Fruit fly (Drosophila melanogaster) whole organism, embryonic: ENCODE measurements around the gene shv.

Experiments
- Adf1 ChIP-seq: fragments of 200-800 bp; sonication (Bioruptor generic); IDR thresholded peaks from 2 replicates; pipeline ENCODE4 v1.3.6; 2022; ENCODE audit warnings: missing biosample characterization, missing genetic modification characterization
- Antp ChIP-seq: fragments of 200-800 bp; sonication (Bioruptor generic); optimal IDR thresholded peaks from 3 replicates; lab custom pipeline; 2016; ENCODE audit warnings: missing biosample characterization, missing genetic modification characterization
- B-H1 ChIP-seq: fragments of 200-800 bp; sonication (Bioruptor generic); IDR thresholded peaks from 3 replicates; pipeline ENCODE4 v1.3.6; 2022; ENCODE audit warnings: missing biosample characterization, missing genetic modification characterization
- CG1603 ChIP-seq: fragments of 200-800 bp; sonication (Bioruptor generic); optimal IDR thresholded peaks from 2 replicates; lab custom pipeline; 2019; ENCODE audit warnings: missing biosample characterization, mild to moderate bottlenecking, missing genetic modification characterization, moderate library complexity
- CG17568 ChIP-seq: fragments of 200-800 bp; sonication (Bioruptor generic); optimal IDR thresholded peaks from 2 replicates; lab custom pipeline; 2018; ENCODE audit warnings: missing biosample characterization, mild to moderate bottlenecking, missing genetic modification characterization, moderate library complexity
- CG18011 ChIP-seq: fragments of 200-800 bp; sonication (Bioruptor generic); optimal IDR thresholded peaks from 2 replicates; lab custom pipeline; 2017; ENCODE audit warnings: missing biosample characterization, missing genetic modification characterization, mild to moderate bottlenecking, moderate library complexity, missing genotype
- CG2120 ChIP-seq: fragments of 200-800 bp; sonication (Bioruptor generic); optimal IDR thresholded peaks from 3 replicates; lab custom pipeline; 2016; ENCODE audit warnings: missing biosample characterization, missing genetic modification characterization
- CG2678 ChIP-seq: fragments of 200-800 bp; sonication (Bioruptor generic); optimal IDR thresholded peaks from 3 replicates; lab custom pipeline; 2019; ENCODE audit warnings: missing biosample characterization, mild to moderate bottlenecking, missing genetic modification characterization, moderate library complexity
- CG30403 ChIP-seq: fragments of 200-800 bp; sonication (Bioruptor generic); optimal IDR thresholded peaks from 3 replicates; lab custom pipeline; 2016; ENCODE audit warnings: missing biosample characterization, missing genetic modification characterization
- CG31224 ChIP-seq: fragments of 200-800 bp; sonication (Bioruptor generic); IDR thresholded peaks from 2 replicates; pipeline ENCODE4 v1.3.6; 2022; ENCODE audit warnings: missing biosample characterization, missing genetic modification characterization
- CG33557 ChIP-seq: fragments of 200-800 bp; sonication (Bioruptor generic); optimal IDR thresholded peaks from 2 replicates; lab custom pipeline; 2019; ENCODE audit warnings: missing biosample characterization, mild to moderate bottlenecking, missing genetic modification characterization, moderate library complexity
- CG3847 ChIP-seq: fragments of 200-800 bp; sonication (Bioruptor generic); IDR thresholded peaks from 2 replicates; pipeline ENCODE4 v1.3.6; 2022; ENCODE audit warnings: missing biosample characterization, missing genetic modification characterization
- CG4617 ChIP-seq: fragments of 200-800 bp; sonication (Bioruptor generic); optimal IDR thresholded peaks from 3 replicates; lab custom pipeline; 2016; ENCODE audit warnings: missing biosample characterization, missing genetic modification characterization, borderline replicate concordance
- CG9215 ChIP-seq: fragments of 200-800 bp; sonication (Bioruptor generic); IDR thresholded peaks from 2 replicates; pipeline ENCODE4 v1.3.6; 2022; ENCODE audit warnings: missing biosample characterization, missing genetic modification characterization
- CG9817 ChIP-seq: fragments of 200-800 bp; sonication (Bioruptor generic); optimal IDR thresholded peaks from 2 replicates; lab custom pipeline; 2018; ENCODE audit warnings: missing biosample characterization, mild to moderate bottlenecking, missing genetic modification characterization, moderate library complexity
- CrebB ChIP-seq: fragments of 200-800 bp; sonication (Bioruptor generic); optimal IDR thresholded peaks from 3 replicates; lab custom pipeline; 2018; ENCODE audit warnings: missing biosample characterization, mild to moderate bottlenecking, missing genetic modification characterization
- Deaf1 ChIP-seq: fragments of 200-800 bp; optimal IDR thresholded peaks from 3 replicates; lab custom pipeline; 2019; ENCODE audit warnings: missing biosample characterization, mild to moderate bottlenecking, missing genetic modification characterization, moderate library complexity
- Elba2 ChIP-seq: fragments of 200-800 bp; sonication (Bioruptor generic); optimal IDR thresholded peaks from 3 replicates; lab custom pipeline; 2016; ENCODE audit warnings: missing biosample characterization, missing genetic modification characterization
- GATAe ChIP-seq: fragments of 200-800 bp; sonication (Bioruptor generic); conservative IDR thresholded peaks from 2 replicates; pipeline ENCODE4 v1.3.6; 2022; ENCODE audit warnings: missing biosample characterization, missing genetic modification characterization
- HLHmδ ChIP-seq: fragments of 200-800 bp; sonication (Bioruptor generic); optimal IDR thresholded peaks from 2 replicates; lab custom pipeline; 2018; ENCODE audit warnings: missing biosample characterization, mild to moderate bottlenecking, missing genetic modification characterization, moderate library complexity
- Hmr ChIP-seq: fragments of 200-800 bp; sonication (Bioruptor generic); optimal IDR thresholded peaks from 3 replicates; lab custom pipeline; 2017; ENCODE audit warnings: mild to moderate bottlenecking, missing biosample characterization, missing genetic modification reagents, missing genetic modification characterization
- NC2β ChIP-seq: fragments of 200-800 bp; sonication (Bioruptor generic); optimal IDR thresholded peaks from 2 replicates; lab custom pipeline; 2016; ENCODE audit warnings: missing biosample characterization, missing genetic modification characterization
- Nf-YB ChIP-seq: fragments of 200-800 bp; sonication (Bioruptor generic); optimal IDR thresholded peaks from 3 replicates; lab custom pipeline; 2019; ENCODE audit warnings: missing biosample characterization, mild to moderate bottlenecking, missing genetic modification characterization, moderate library complexity
- Nf-YC ChIP-seq: fragments of 200-800 bp; optimal IDR thresholded peaks from 3 replicates; lab custom pipeline; 2019; ENCODE audit warnings: missing biosample characterization, mild to moderate bottlenecking, missing genetic modification characterization, moderate library complexity
- Rx ChIP-seq: fragments of 200-800 bp; sonication (Bioruptor generic); IDR thresholded peaks from 2 replicates; pipeline ENCODE4 v1.3.6; 2022; ENCODE audit warnings: missing biosample characterization, missing genetic modification characterization
- ash1 ChIP-seq: fragments of 200-800 bp; sonication (Bioruptor generic); optimal IDR thresholded peaks from 2 replicates; lab custom pipeline; 2018; ENCODE audit warnings: missing biosample characterization, mild to moderate bottlenecking, missing genetic modification characterization
- bcd ChIP-seq: fragments of 200-800 bp; sonication (Bioruptor generic); optimal IDR thresholded peaks from 2 replicates; lab custom pipeline; 2017; ENCODE audit warnings: missing biosample characterization, mild to moderate bottlenecking, missing genetic modification characterization
- bsh ChIP-seq, 2 experiments: fragments of 200-800 bp; sonication (Bioruptor generic); optimal IDR thresholded peaks; 2 replicates each; lab custom pipeline; 2017 to 2018; ENCODE audit warnings: mild to moderate bottlenecking in 2 of 2, missing biosample characterization in 2 of 2, missing genetic modification characterization in 2 of 2, moderate library complexity in 1 of 2
- btn ChIP-seq: fragments of 200-800 bp; sonication (Bioruptor generic); optimal IDR thresholded peaks from 2 replicates; lab custom pipeline; 2016; ENCODE audit warnings: missing biosample characterization, missing genetic modification characterization
- chinmo ChIP-seq: fragments of 200-800 bp; sonication (Bioruptor generic); IDR thresholded peaks from 4 replicates; pipeline ENCODE4 v1.3.6; 2022; ENCODE audit warnings: missing biosample characterization, missing genetic modification characterization; ENCODE audit not compliant: partially characterized antibody
- chm ChIP-seq: fragments of 200-800 bp; sonication (Bioruptor generic); IDR thresholded peaks from 2 replicates; pipeline ENCODE4 v1.3.6; 2022; ENCODE audit warnings: missing biosample characterization, missing genetic modification characterization
- da ChIP-seq: fragments of 200-800 bp; sonication (Bioruptor generic); optimal IDR thresholded peaks from 2 replicates; lab custom pipeline; 2016; ENCODE audit warnings: missing biosample characterization, missing genetic modification characterization
- dm ChIP-seq: fragments of 200-800 bp; sonication (Bioruptor generic); optimal IDR thresholded peaks from 3 replicates; lab custom pipeline; 2016; ENCODE audit warnings: missing biosample characterization, missing genetic modification characterization
- emc ChIP-seq: fragments of 200-800 bp; sonication (Bioruptor generic); optimal IDR thresholded peaks from 2 replicates; lab custom pipeline; 2016; ENCODE audit warnings: missing biosample characterization, missing genetic modification characterization
- gcm ChIP-seq: fragments of 200-800 bp; sonication (Bioruptor generic); optimal IDR thresholded peaks from 2 replicates; lab custom pipeline; 2019; ENCODE audit warnings: missing biosample characterization, mild to moderate bottlenecking, missing genetic modification characterization, moderate library complexity
- gem ChIP-seq: fragments of 200-800 bp; sonication (Bioruptor generic); optimal IDR thresholded peaks from 2 replicates; lab custom pipeline; 2019; ENCODE audit warnings: missing biosample characterization, mild to moderate bottlenecking, missing genetic modification characterization, moderate library complexity
- mam ChIP-seq: fragments of 200-800 bp; sonication (Bioruptor generic); optimal IDR thresholded peaks from 3 replicates; lab custom pipeline; 2016; ENCODE audit warnings: missing biosample characterization, missing genetic modification characterization
- odd ChIP-seq: fragments of 200-800 bp; sonication (Bioruptor generic); optimal IDR thresholded peaks from 2 replicates; lab custom pipeline; 2017; ENCODE audit warnings: missing biosample characterization, mild to moderate bottlenecking, missing genetic modification characterization
- sd ChIP-seq: fragments of 200-800 bp; sonication (Bioruptor generic); optimal IDR thresholded peaks from 3 replicates; lab custom pipeline; 2018; ENCODE audit warnings: missing biosample characterization, mild to moderate bottlenecking, missing genetic modification characterization, moderate library complexity
- seq ChIP-seq: fragments of 200-800 bp; sonication (Bioruptor generic); IDR thresholded peaks from 2 replicates; pipeline ENCODE4 v1.3.6; 2022; ENCODE audit warnings: missing biosample characterization, missing genetic modification characterization
- slp2 ChIP-seq: fragments of 200-800 bp; sonication (Bioruptor generic); optimal IDR thresholded peaks from 2 replicates; lab custom pipeline; 2016; ENCODE audit warnings: missing biosample characterization, missing genetic modification characterization
- sna ChIP-seq: fragments of 200-800 bp; sonication (Bioruptor generic); IDR thresholded peaks from 2 replicates; pipeline ENCODE4 v1.3.6; 2022; ENCODE audit warnings: missing biosample characterization, missing genetic modification characterization; ENCODE audit not compliant: partially characterized antibody
- sr ChIP-seq: fragments of 200-800 bp; sonication (Bioruptor generic); IDR thresholded peaks from 3 replicates; pipeline ENCODE4 v1.3.6; 2022; ENCODE audit warnings: missing biosample characterization, missing genetic modification characterization
- stc ChIP-seq: fragments of 200-800 bp; sonication (Bioruptor generic); IDR thresholded peaks from 2 replicates; pipeline ENCODE4 v1.3.6; 2022; ENCODE audit warnings: missing biosample characterization, missing genetic modification characterization
- sug ChIP-seq: fragments of 200-800 bp; optimal IDR thresholded peaks from 2 replicates; lab custom pipeline; 2019; ENCODE audit warnings: missing biosample characterization, mild to moderate bottlenecking, missing genetic modification characterization, moderate library complexity
- tio ChIP-seq: fragments of 200-800 bp; sonication (Bioruptor generic); optimal IDR thresholded peaks from 2 replicates; lab custom pipeline; 2017; ENCODE audit warnings: missing biosample characterization, missing genetic modification characterization, inconsistent platforms
- wor ChIP-seq: fragments of 200-800 bp; sonication (Bioruptor generic); IDR thresholded peaks from 2 replicates; pipeline ENCODE4 v1.3.6; 2022; ENCODE audit warnings: missing biosample characterization, missing genetic modification characterization
- zfh2 ChIP-seq: fragments of 200-800 bp; sonication (Bioruptor generic); optimal IDR thresholded peaks from 2 replicates; lab custom pipeline; 2016; ENCODE audit warnings: missing biosample characterization, missing genetic modification characterization

Gene shv

DNA sequence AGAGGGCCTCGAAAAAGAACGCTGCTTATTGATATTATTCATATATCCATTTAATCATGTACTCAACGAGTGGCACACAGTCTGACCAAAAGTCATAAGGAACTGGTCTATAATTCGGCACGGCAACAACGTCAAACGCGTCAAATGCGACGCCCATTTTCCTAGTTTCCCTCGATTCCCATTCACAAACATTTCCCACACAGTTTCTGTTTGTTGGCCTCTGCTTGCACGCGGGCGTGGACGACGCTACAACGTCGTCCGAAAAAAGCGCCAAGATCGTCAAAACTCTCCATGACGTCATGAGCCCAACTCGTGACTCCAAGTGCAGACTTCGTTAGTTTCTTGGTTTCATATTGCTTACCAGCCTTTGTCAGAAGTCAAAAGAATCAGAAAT is 29.5 kb downstream of the shv start (continued):
- TF ChIP-seq CG2678: no peak
- no peak for TF ChIP-seq CrebB (tag; lab: Kevin White, UChicago)
- no peak for TF ChIP-seq bcd
- no peak for TF ChIP-seq seq (GFP tag; lab: Robert Waterston, UW)
- no peak for TF ChIP-seq Rx
- no peak for TF ChIP-seq CG9817 (tag; lab: Kevin White, UChicago)
- no peak for TF ChIP-seq mam (GFP tag; lab: Kevin White, UChicago)
- no peak for TF ChIP-seq ash1
- TF ChIP-seq HLHmδ (GFP tag; lab: Kevin White, UChicago): no peak
- TF ChIP-seq chm (GFP tag; lab: Robert Waterston, UW): no peak
- TF ChIP-seq CG31224 (GFP tag; lab: Robert Waterston, UW): no peak
- TF ChIP-seq gcm (GFP tag; lab: Kevin White, UChicago): peak; percentile 29
- TF ChIP-seq Adf1 (GFP tag; lab: Robert Waterston, UW): no peak
- no peak for TF ChIP-seq CG17568 (GFP tag; lab: Kevin White, UChicago)
- no peak for TF ChIP-seq slp2 (GFP tag; lab: Kevin White, UChicago)

DNA sequence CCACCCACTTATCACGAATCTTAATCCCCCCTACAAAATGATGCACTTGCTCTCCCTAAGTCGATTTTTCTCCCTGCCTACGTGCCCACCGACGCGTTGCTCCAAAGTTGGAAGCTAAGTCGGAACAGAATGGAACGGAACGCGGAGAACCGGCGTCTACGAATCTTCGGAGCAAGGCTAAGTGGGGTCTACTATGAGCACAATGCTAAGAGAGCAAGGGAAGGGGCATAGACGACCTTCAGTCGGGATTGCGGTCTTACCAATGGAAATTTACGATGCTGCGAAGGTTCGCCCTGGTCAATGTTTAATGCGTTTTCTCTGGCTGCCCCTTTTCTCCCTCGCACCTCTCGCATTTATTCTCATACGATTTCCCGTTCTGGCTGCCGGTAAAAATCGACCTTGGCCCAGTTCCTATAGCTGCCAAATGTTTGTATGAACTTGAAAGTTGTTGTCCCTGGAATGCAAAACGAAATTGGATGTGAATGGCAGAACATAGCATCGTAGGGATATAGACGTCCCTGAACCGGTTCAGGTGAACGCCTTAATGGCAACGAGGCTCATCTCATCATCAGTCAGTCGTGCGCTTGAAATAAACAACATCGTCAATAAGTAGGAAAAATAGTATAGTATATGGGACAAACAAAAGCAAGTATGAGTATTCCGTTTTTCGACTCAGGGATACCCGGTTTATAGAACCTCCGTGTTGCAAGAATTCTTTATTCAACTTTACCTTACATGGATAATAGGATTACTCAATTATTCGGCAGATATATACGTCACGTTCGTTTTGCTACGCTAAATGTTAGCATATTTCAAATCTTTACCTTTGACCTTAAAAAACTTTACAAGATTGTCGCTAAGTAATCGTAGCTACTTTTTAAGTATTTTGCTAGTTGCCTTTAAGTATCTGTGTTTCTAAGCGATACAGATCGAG is 30.7 kb downstream of the shv start:
- TF ChIP-seq CG30403 (GFP tag; lab: Kevin White, UChicago): peak; percentile 2
- no peak for TF ChIP-seq CG2120 (GFP tag; lab: Kevin White, UChicago)
- TF ChIP-seq wor (GFP tag; lab: Robert Waterston, UW): no peak
- TF ChIP-seq NC2β (GFP tag; lab: Kevin White, UChicago): no peak
- TF ChIP-seq gem: peak; percentile 10
- no peak for TF ChIP-seq CG1603 (tag; lab: Kevin White, UChicago)
- no peak for TF ChIP-seq Nf-YC
- TF ChIP-seq chinmo (GFP tag; lab: Robert Waterston, UW): peak; percentile 66; the same call in 2 of the 4 replicates
- TF ChIP-seq btn (GFP tag; lab: Kevin White, UChicago): no peak
- TF ChIP-seq Hmr: no peak
- TF ChIP-seq CG33557: no peak
- peak; percentile 17 for TF ChIP-seq sd (tag; lab: Kevin White, UChicago)
- TF ChIP-seq emc: no peak
- no peak for TF ChIP-seq sna
- no peak for TF ChIP-seq Nf-YB
- TF ChIP-seq stc (GFP tag; lab: Robert Waterston, UW): no peak
- TF ChIP-seq B-H1 (GFP tag; lab: Robert Waterston, UW): no peak
- TF ChIP-seq Elba2 (GFP tag; lab: Kevin White, UChicago): no peak
- TF ChIP-seq Deaf1: no peak
- TF ChIP-seq bsh (GFP tag; optimal IDR thresholded peaks at IDR 0.05; lab: Kevin White, UChicago): no peak
- no peak for TF ChIP-seq CG4617 (GFP tag; lab: Kevin White, UChicago)
- peak; percentile 3 for TF ChIP-seq tio (GFP tag; lab: Kevin White, UChicago)
- no peak for TF ChIP-seq odd (GFP tag; lab: Kevin White, UChicago)
- TF ChIP-seq Antp (GFP tag; lab: Kevin White, UChicago): no peak
- no peak for TF ChIP-seq sr (GFP tag; lab: Robert Waterston, UW)
- TF ChIP-seq CG18011 (GFP tag; lab: Kevin White, UChicago): no peak
- peak; percentile 9 for TF ChIP-seq sug (tag; lab: Kevin White, UChicago)
- no peak for TF ChIP-seq zfh2 (GFP tag; lab: Kevin White, UChicago)
- TF ChIP-seq dm: no peak
- TF ChIP-seq GATAe (GFP tag; lab: Robert Waterston, UW): no peak
- no peak for TF ChIP-seq da
- TF ChIP-seq CG3847 (GFP tag; lab: Robert Waterston, UW): no peak
- TF ChIP-seq slp2 (GFP tag; lab: Kevin White, UChicago): no peak
- no peak for TF ChIP-seq CG9215 (GFP tag; lab: Robert Waterston, UW)
